Worm (Caenorhabditis elegans) whole organism, L4 larva: Measurements from ENCODE around the gene gpa-1.

Source experiments
- D1046.2 ChIP-seq: fragments of 200-800 bp; sonication (Bioruptor generic); IDR thresholded peaks from 2 replicates; pipeline ENCODE4 v1.3.6; 2022; ENCODE audit warnings: missing genetic modification characterization, missing compliant biosample characterization
- F26F4.8 ChIP-seq: fragments of 200-800 bp; sonication (Bioruptor generic); conservative IDR thresholded peaks from 2 replicates; pipeline ENCODE4 v1.3.6; 2022; ENCODE audit warnings: missing genetic modification characterization, missing compliant biosample characterization
- T20F7.1 ChIP-seq: fragments of 200-800 bp; sonication (Bioruptor generic); optimal IDR thresholded peaks from 2 replicates; lab custom pipeline; 2018; ENCODE audit warnings: mild to moderate bottlenecking, missing genetic modification characterization, missing compliant biosample characterization
- Y5F2A.4 ChIP-seq: fragments of 200-800 bp; sonication (Bioruptor generic); optimal IDR thresholded peaks from 2 replicates; lab custom pipeline; 2018; ENCODE audit warnings: mild to moderate bottlenecking, missing genetic modification characterization, missing compliant biosample characterization
- Y75B8A.6 ChIP-seq: fragments of 200-800 bp; sonication (Bioruptor generic); IDR thresholded peaks from 2 replicates; pipeline ENCODE4 v1.3.6; 2022; ENCODE audit warnings: missing genetic modification reagents, missing genetic modification characterization, missing compliant biosample characterization
- ZK546.5 ChIP-seq, 2 experiments: sonication (generic microtip); optimal IDR thresholded peaks; 2 replicates each; lab custom pipeline; 2017; ENCODE audit warnings: missing biosample characterization in 2 of 2, missing genetic modification characterization in 2 of 2
- aha-1 ChIP-seq: fragments of 150-350 bp; peaks from one replicate; lab custom pipeline; 2014; ENCODE audit warnings: missing biosample characterization, missing genetic modification characterization
- ama-1 ChIP-seq: fragments of 150-350 bp; optimal IDR thresholded peaks from 2 replicates; lab custom pipeline; 2014; ENCODE audit warnings: inconsistent platforms, mixed read lengths
- arid-1 ChIP-seq: fragments of 200-800 bp; sonication (Bioruptor generic); conservative IDR thresholded peaks from 2 replicates; pipeline ENCODE4 v1.3.6; 2022; ENCODE audit warnings: missing genetic modification reagents, missing genetic modification characterization, missing compliant biosample characterization
- attf-4 ChIP-seq: sonication (generic microtip); optimal IDR thresholded peaks from 3 replicates; lab custom pipeline; 2017; ENCODE audit warnings: missing biosample characterization, missing genetic modification characterization
- ceh-32 ChIP-seq: sonication (generic microtip); optimal IDR thresholded peaks from 2 replicates; lab custom pipeline; 2016; ENCODE audit warnings: mild to moderate bottlenecking, missing genetic modification characterization, missing compliant biosample characterization; ENCODE audit not compliant: poor library complexity
- ceh-44 ChIP-seq: fragments of 200-800 bp; sonication (Bioruptor generic); IDR thresholded peaks from 2 replicates; pipeline ENCODE4 v1.3.6; 2022; ENCODE audit warnings: missing genetic modification reagents, missing genetic modification characterization, missing compliant biosample characterization
- ceh-62 ChIP-seq: sonication (generic microtip); optimal IDR thresholded peaks from 2 replicates; lab custom pipeline; 2017; ENCODE audit warnings: missing biosample characterization, missing genetic modification characterization
- egl-43 ChIP-seq: fragments of 200-800 bp; sonication (Bioruptor generic); IDR thresholded peaks from 2 replicates; pipeline ENCODE4 v1.3.6; 2022; ENCODE audit warnings: missing genetic modification reagents, missing genetic modification characterization, missing compliant biosample characterization
- hif-1 ChIP-seq, 2 experiments: sonication (generic microtip); optimal IDR thresholded peaks; 2 replicates each; lab custom pipeline; 2016 to 2017; ENCODE audit warnings: missing compliant biosample characterization in 2 of 2, missing genetic modification characterization in 2 of 2, missing genetic modification reagents in 2 of 2, missing genotype in 2 of 2, mild to moderate bottlenecking in 1 of 2
- hlh-11 ChIP-seq: fragments of 200-800 bp; sonication (Bioruptor generic); optimal IDR thresholded peaks from 2 replicates; lab custom pipeline; 2018; ENCODE audit warnings: mild to moderate bottlenecking, missing genetic modification characterization, missing compliant biosample characterization
- hmg-1.1 ChIP-seq: fragments of 200-800 bp; sonication (Bioruptor generic); IDR thresholded peaks from 2 replicates; pipeline ENCODE4 v1.3.6; 2022; ENCODE audit warnings: missing genetic modification reagents, missing genetic modification characterization, missing compliant biosample characterization
- jun-1 ChIP-seq: fragments of 150-350 bp; optimal IDR thresholded peaks from 2 replicates; lab custom pipeline; 2014; ENCODE audit warnings: missing biosample characterization, missing genetic modification reagents, missing genetic modification characterization
- lin-13 ChIP-seq: fragments of 150-350 bp; optimal IDR thresholded peaks from 2 replicates; lab custom pipeline; 2014; ENCODE audit warnings: missing biosample characterization, missing genetic modification reagents, missing genetic modification characterization
- lin-38 ChIP-seq: fragments of 200-800 bp; sonication (Bioruptor generic); IDR thresholded peaks from 2 replicates; pipeline ENCODE4 v1.3.6; 2022; ENCODE audit warnings: missing genetic modification reagents, missing genetic modification characterization, missing compliant biosample characterization
- lin-39 ChIP-seq: fragments of 150-350 bp; optimal IDR thresholded peaks from 2 replicates; lab custom pipeline; 2014; ENCODE audit warnings: missing biosample characterization, missing genetic modification reagents, missing genetic modification characterization
- lir-3 ChIP-seq: sonication (generic microtip); optimal IDR thresholded peaks from 2 replicates; lab custom pipeline; 2016; ENCODE audit warnings: mild to moderate bottlenecking, missing genetic modification characterization, missing compliant biosample characterization
- lsy-2 ChIP-seq, 2 experiments: fragments of 150-350 bp in 1 of 2; sonication (generic microtip) in 1 of 2; optimal IDR thresholded peaks; 2 replicates each; lab custom pipeline; 2014 to 2017; ENCODE audit warnings: missing biosample characterization in 2 of 2, missing genetic modification characterization in 2 of 2
- mdl-1 ChIP-seq, 2 experiments: fragments of 150-350 bp in 1 of 2; sonication (generic microtip) in 1 of 2; optimal IDR thresholded peaks; 2 replicates each; lab custom pipeline; 2014 to 2017; ENCODE audit warnings: missing biosample characterization in 2 of 2, missing genetic modification characterization in 2 of 2
- mes-2 ChIP-seq: sonication (generic microtip); optimal IDR thresholded peaks from 2 replicates; lab custom pipeline; 2016; ENCODE audit warnings: missing genotype, mild to moderate bottlenecking, missing genetic modification characterization, missing compliant biosample characterization; ENCODE audit not compliant: poor library complexity, severe bottlenecking
- nhr-11 ChIP-seq: fragments of 150-350 bp; optimal IDR thresholded peaks from 2 replicates; lab custom pipeline; 2014; ENCODE audit warnings: missing biosample characterization, missing genetic modification characterization
- nhr-111 ChIP-seq: fragments of 200-800 bp; sonication (Bioruptor generic); optimal IDR thresholded peaks from 2 replicates; lab custom pipeline; 2018; ENCODE audit warnings: mild to moderate bottlenecking, missing genetic modification characterization, missing compliant biosample characterization
- nhr-48 ChIP-seq: sonication (generic microtip); optimal IDR thresholded peaks from 2 replicates; lab custom pipeline; 2016; ENCODE audit warnings: mild to moderate bottlenecking, missing genetic modification characterization, missing compliant biosample characterization
- nhr-6 ChIP-seq: fragments of 150-350 bp; optimal IDR thresholded peaks from 2 replicates; lab custom pipeline; 2014; ENCODE audit warnings: missing biosample characterization, missing genetic modification characterization
- php-3 ChIP-seq: fragments of 200-800 bp; sonication (Bioruptor generic); IDR thresholded peaks from 2 replicates; pipeline ENCODE4 v1.3.6; 2022; ENCODE audit warnings: missing genetic modification reagents, missing genetic modification characterization, missing compliant biosample characterization
- set-16 ChIP-seq: fragments of 200-800 bp; sonication (Bioruptor generic); IDR thresholded peaks from 2 replicates; pipeline ENCODE4 v1.3.6; 2022; ENCODE audit warnings: missing genetic modification reagents, missing genetic modification characterization, missing compliant biosample characterization
- skn-1 ChIP-seq: fragments of 150-350 bp; optimal IDR thresholded peaks from 2 replicates; lab custom pipeline; 2014; ENCODE audit warnings: missing biosample characterization, missing genetic modification characterization
- tag-97 ChIP-seq: fragments of 200-800 bp; sonication (Bioruptor generic); IDR thresholded peaks from 2 replicates; pipeline ENCODE4 v1.3.6; 2022; ENCODE audit warnings: missing genetic modification characterization, missing compliant biosample characterization
- unc-39 ChIP-seq: sonication (generic microtip); optimal IDR thresholded peaks from 2 replicates; lab custom pipeline; 2017; ENCODE audit warnings: missing biosample characterization, missing genetic modification characterization
- unc-62 ChIP-seq, 3 experiments: fragments of 150-350 bp in 1 of 3; sonication (generic microtip); optimal IDR thresholded peaks in 2 of 3; peaks in 1 of 3; 1 replicate in 1 of 3; 2 replicates in 2 of 3; lab custom pipeline; 2014 to 2017; ENCODE audit warnings: missing biosample characterization in 3 of 3, missing genetic modification characterization in 3 of 3, missing genetic modification reagents in 3 of 3, missing genotype in 1 of 3
- zfp-2 ChIP-seq: sonication (generic microtip); optimal IDR thresholded peaks from 2 replicates; lab custom pipeline; 2016; ENCODE audit warnings: mild to moderate bottlenecking, missing genetic modification characterization, missing compliant biosample characterization
- zfp-3 ChIP-seq: fragments of 200-800 bp; sonication (Bioruptor generic); conservative IDR thresholded peaks from 2 replicates; pipeline ENCODE4 v1.3.6; 2022; ENCODE audit warnings: missing genetic modification reagents, missing genetic modification characterization, missing compliant biosample characterization
- zip-11 ChIP-seq: fragments of 200-800 bp; sonication (Bioruptor generic); IDR thresholded peaks from 2 replicates; pipeline ENCODE4 v1.3.6; 2022; ENCODE audit warnings: missing genetic modification characterization, missing compliant biosample characterization

Gene gpa-1

DNA sequence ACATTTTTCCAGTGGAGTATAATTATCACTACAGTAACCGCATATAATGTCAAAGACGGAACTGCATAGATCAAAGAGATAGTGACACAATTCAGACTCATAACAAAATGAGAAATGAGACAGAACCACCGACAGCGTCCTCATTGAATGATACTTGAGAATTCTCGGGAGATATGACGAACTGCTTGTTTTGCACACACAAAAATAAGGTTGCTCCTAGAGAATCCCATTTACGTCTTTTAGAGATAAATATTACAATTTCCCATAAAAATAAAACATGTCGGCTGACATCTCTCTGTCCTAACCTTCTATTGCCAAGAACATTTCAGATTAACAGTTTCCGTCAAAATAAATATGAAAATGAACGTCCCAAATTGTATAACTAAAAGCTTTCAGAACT is 21.9 kb downstream of the gpa-1 start, which contains the start of gene srg-38:
Gene srg-38, minus strand, starts transcription at position 101 of the 400 bp plus-strand sequence.
- TF ChIP-seq lin-13 (GFP tag; lab: Kevin White, UChicago) (no peak), ZK546.5 (tag; optimal IDR thresholded peaks at IDR 0.05; lab: Kevin White, UChicago) (no peak), ceh-32 (no peak), skn-1 (no peak), hmg-1.1 (GFP tag; lab: Robert Waterston, UW) (no peak), lsy-2 (tag; optimal IDR thresholded peaks at IDR 0.05; lab: Kevin White, UChicago) (no peak), ceh-62 (no peak), T20F7.1 (no peak), arid-1 (GFP tag; lab: Robert Waterston, UW) (no peak), aha-1 (tag; lab: Kevin White, UChicago) (no peak), Y5F2A.4 (no peak), lin-38 (GFP tag; lab: Robert Waterston, UW) (no peak), unc-62 (GFP tag; optimal IDR thresholded peaks at IDR 0.05 in 1 of 2; lab: Kevin White, UChicago) (no peak), unc-62 (tag; optimal IDR thresholded peaks at IDR 0.05; lab: Kevin White, UChicago) (no peak), set-16 (no peak), php-3 (GFP tag; lab: Robert Waterston, UW) (no peak), nhr-11 (tag; lab: Kevin White, UChicago) (no peak), Y75B8A.6 (GFP tag; lab: Robert Waterston, UW) (no peak), nhr-6 (no peak)

DNA sequence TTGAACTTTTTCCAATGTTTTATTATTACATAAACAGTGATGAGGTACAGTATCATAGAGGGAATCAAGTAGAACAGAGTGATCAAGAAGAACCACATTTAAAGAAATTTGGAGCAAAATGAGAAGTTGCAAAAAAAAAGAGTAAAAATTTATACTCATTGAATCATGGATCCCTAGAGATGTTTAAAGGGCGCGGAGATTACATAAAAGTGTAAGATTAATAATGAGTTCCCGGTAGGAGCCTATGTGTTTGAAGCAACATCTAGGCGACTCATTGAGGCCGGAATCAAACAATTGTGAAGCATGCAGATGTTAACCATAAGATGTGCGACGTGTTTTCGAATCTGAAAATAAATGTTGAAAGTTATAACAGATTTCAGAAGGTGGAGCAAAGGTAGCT is 25.1 kb downstream of the gpa-1 start, which contains the start of gene srg-39:
Gene srg-39, minus strand, starts transcription at position 101 of the 400 bp plus-strand sequence.
- no peak for TF ChIP-seq nhr-48
- no peak for TF ChIP-seq mes-2 (tag; lab: Kevin White, UChicago)
- no peak for TF ChIP-seq egl-43 (GFP tag; lab: Robert Waterston, UW)
- TF ChIP-seq attf-4 (tag; lab: Kevin White, UChicago): no peak
- no peak for TF ChIP-seq hlh-11
- TF ChIP-seq zip-11 (GFP tag; lab: Robert Waterston, UW): no peak
- TF ChIP-seq nhr-111 (GFP tag; lab: Kevin White, UChicago): no peak
- TF ChIP-seq ceh-44 (GFP tag; lab: Robert Waterston, UW): no peak
- no peak for TF ChIP-seq ceh-62
- TF ChIP-seq tag-97 (GFP tag; lab: Robert Waterston, UW): no peak
- no peak for TF ChIP-seq ama-1
- no peak for TF ChIP-seq unc-62 (GFP tag; optimal IDR thresholded peaks at IDR 0.05 in 1 of 2; lab: Kevin White, UChicago)
- TF ChIP-seq unc-62 (tag; optimal IDR thresholded peaks at IDR 0.05; lab: Kevin White, UChicago): no peak
- TF ChIP-seq aha-1 (tag; lab: Kevin White, UChicago): no peak
- TF ChIP-seq Y75B8A.6 (GFP tag; lab: Robert Waterston, UW): no peak
- TF ChIP-seq jun-1: no peak
- TF ChIP-seq lir-3 (tag; lab: Kevin White, UChicago): no peak
- no peak for TF ChIP-seq D1046.2

DNA sequence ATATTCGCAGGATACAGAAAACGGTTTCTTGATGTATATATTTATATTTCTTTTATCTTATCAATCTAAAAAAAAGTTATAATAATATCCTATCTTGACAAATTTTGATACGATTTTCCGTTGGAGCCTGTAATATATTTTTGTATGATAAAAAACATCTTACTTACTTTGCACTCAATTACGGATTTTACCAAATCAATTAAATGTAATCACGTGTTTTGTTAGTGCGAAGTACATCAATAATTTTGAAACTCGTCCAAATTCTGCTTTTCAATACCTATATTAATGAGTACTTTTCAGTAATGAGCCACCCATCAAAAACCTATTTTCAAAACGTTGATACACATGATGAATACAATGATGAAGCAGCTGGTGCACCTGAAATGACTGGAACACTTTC is 28.1 kb downstream of the gpa-1 start, which contains the start of gene T19C4.1:
Gene T19C4.1, plus strand, starts transcription at position 301 of the 400 bp plus-strand sequence.
- TF ChIP-seq zfp-3 (no peak), unc-39 (tag; lab: Kevin White, UChicago) (no peak), lin-39 (tag; lab: Kevin White, UChicago) (no peak), F26F4.8 (GFP tag; lab: Robert Waterston, UW) (no peak), hif-1 (tag; optimal IDR thresholded peaks at IDR 0.05; lab: Kevin White, UChicago) (no peak), zfp-2 (no peak), mdl-1 (tag; optimal IDR thresholded peaks at IDR 0.05; lab: Kevin White, UChicago) (no peak)
